Worm (Caenorhabditis elegans): Measurements from ENCODE around the gene Y57E12B.10.

Gene Y57E12B.10

ce11 chrV:6947442-6947841, 11.7 kb upstream of the Y57E12B.10 start, which contains the start of gene Y57E12B.4:
Gene Y57E12B.4, minus strand, starts transcription at chrV:6947542.
- TF ChIP-seq zag-1 (tag; optimal IDR thresholded peaks at IDR 0.05) (no peak), Y55F3AM.14 (GFP tag; optimal IDR thresholded peaks at IDR 0.05) (no peak), ztf-4 (tag; optimal IDR thresholded peaks at IDR 0.05) (no peak), aly-2 (tag; optimal IDR thresholded peaks at IDR 0.05) (no peak), crh-2 (tag; optimal IDR thresholded peaks at IDR 0.05) (no peak), nhr-10 (tag; optimal IDR thresholded peaks at IDR 0.05) (no peak), ZK546.5 (tag; optimal IDR thresholded peaks at IDR 0.05) (no peak), R02D3.7 (tag; optimal IDR thresholded peaks at IDR 0.05) (no peak), mdl-1 (tag; optimal IDR thresholded peaks at IDR 0.05) (no peak), ceh-82 (tag; optimal IDR thresholded peaks at IDR 0.05) (no peak), blmp-1 (tag; optimal IDR thresholded peaks at IDR 0.05; ENCODE audit: insufficient read depth) (no peak), unc-39 (tag; optimal IDR thresholded peaks at IDR 0.05) (no peak), ama-1 (optimal IDR thresholded peaks at IDR 0.05) (no peak), unc-55 (GFP tag; optimal IDR thresholded peaks at IDR 0.05) (no peak)

- TF ChIP-seq nhr-6 (tag; optimal IDR thresholded peaks at IDR 0.05) (no peak), sma-3 (GFP tag; optimal IDR thresholded peaks at IDR 0.05) (no peak), mdl-1 (tag; optimal IDR thresholded peaks at IDR 0.05) (no peak), dmd-4 (tag; optimal IDR thresholded peaks at IDR 0.05) (no peak), nhr-10 (tag; optimal IDR thresholded peaks at IDR 0.05) (no peak), blmp-1 (tag; optimal IDR thresholded peaks at IDR 0.05; ENCODE audit: insufficient read depth) (no peak), fos-1 (tag; optimal IDR thresholded peaks at IDR 0.05) (no peak), egl-27 (tag; optimal IDR thresholded peaks at IDR 0.05) (no peak)
These were observed 1.6 kb downstream of the Y57E12B.10 start, which contains the start of gene lipl-6 for ce11 chrV:6934212-6934611. Gene lipl-6, minus strand, starts transcription at chrV:6934312.

ce11 chrV:6930284-6930683, 5.5 kb downstream of the Y57E12B.10 start:
- TF ChIP-seq sma-9 (GFP tag; optimal IDR thresholded peaks at IDR 0.05), result peak; percentile 36
- TF ChIP-seq sma-9 (tag; optimal IDR thresholded peaks at IDR 0.05), result no peak
- peak; percentile 44 for TF ChIP-seq F13H6.1 (tag; optimal IDR thresholded peaks at IDR 0.05)
- TF ChIP-seq C34F6.9 (tag; optimal IDR thresholded peaks at IDR 0.05), result no peak
- TF ChIP-seq nhr-129 (tag; optimal IDR thresholded peaks at IDR 0.05), result peak; percentile 7

ce11 chrV:6928938-6929337, 6.8 kb downstream of the Y57E12B.10 start, which contains the start of gene unc-68:
Gene unc-68, minus strand, starts transcription at chrV:6929038.
- no peak for TF ChIP-seq mab-5 (tag; optimal IDR thresholded peaks at IDR 0.05)
- TF ChIP-seq nhr-23 (tag; optimal IDR thresholded peaks at IDR 0.05), result no peak
- TF ChIP-seq sma-3 (GFP tag; optimal IDR thresholded peaks at IDR 0.05), result no peak
- no peak for TF ChIP-seq C34F6.9 (tag; optimal IDR thresholded peaks at IDR 0.05)
- no peak for TF ChIP-seq skn-1 (tag; optimal IDR thresholded peaks at IDR 0.05)
- TF ChIP-seq elt-3 (tag; optimal IDR thresholded peaks at IDR 0.05), result no peak
- TF ChIP-seq fos-1 (tag; optimal IDR thresholded peaks at IDR 0.05), result no peak
- TF ChIP-seq unc-55 (GFP tag; optimal IDR thresholded peaks at IDR 0.05), result no peak
- no peak for TF ChIP-seq nhr-129 (tag; optimal IDR thresholded peaks at IDR 0.05)

- no peak for TF ChIP-seq elt-1 (tag; optimal IDR thresholded peaks at IDR 0.05)
These were observed 9.1 kb downstream of the Y57E12B.10 start for ce11 chrV:6926633-6927032.

- TF ChIP-seq mdl-1 (tag; optimal IDR thresholded peaks at IDR 0.05) (no peak), fos-1 (tag; optimal IDR thresholded peaks at IDR 0.05) (no peak), aly-2 (tag; optimal IDR thresholded peaks at IDR 0.05) (no peak), alr-1 (tag; optimal IDR thresholded peaks at IDR 0.05) (no peak), ztf-11 (tag; optimal IDR thresholded peaks at IDR 0.05) (no peak), mab-5 (tag; optimal IDR thresholded peaks at IDR 0.05) (no peak), dmd-4 (tag; optimal IDR thresholded peaks at IDR 0.05) (no peak), ceh-16 (tag; optimal IDR thresholded peaks at IDR 0.05) (no peak), sem-4 (tag; optimal IDR thresholded peaks at IDR 0.05) (no peak), Y55F3AM.14 (GFP tag; optimal IDR thresholded peaks at IDR 0.05) (no peak)
These were observed 16.5 kb downstream of the Y57E12B.10 start for ce11 chrV:6919251-6919650.

Data from whole organism, L2 larva.